Fruit fly (Drosophila melanogaster): ENCODE results near the gene CG1750.

Gene CG1750

DNA sequence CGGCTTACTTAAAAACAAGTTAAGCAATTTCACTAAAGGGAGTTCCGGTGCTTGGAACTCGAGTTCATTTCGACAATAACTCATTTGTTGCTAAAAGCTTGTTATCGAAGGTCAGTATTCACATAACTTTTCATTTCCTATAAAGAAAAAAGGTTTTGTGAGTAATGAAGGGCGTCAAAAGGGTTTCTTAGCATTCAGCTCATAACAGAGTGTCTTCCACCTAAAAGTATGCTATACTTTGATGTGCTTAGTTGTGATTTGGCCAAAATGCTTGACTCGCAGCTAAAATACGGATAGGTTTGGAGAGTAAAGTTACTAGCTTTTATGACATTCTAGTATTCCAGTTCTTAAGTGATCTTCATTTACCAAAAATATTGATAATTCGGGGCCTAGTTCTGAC is 9.2 kb upstream of the CG1750 start:
- TF ChIP-seq crp (GFP tag; optimal IDR thresholded peaks at IDR 0.05) (no peak), sug (tag; optimal IDR thresholded peaks at IDR 0.05) (no peak), dmrt11E (tag; optimal IDR thresholded peaks at IDR 0.05) (no peak), CG13775 (GFP tag; optimal IDR thresholded peaks at IDR 0.05) (no peak), Max (GFP tag; optimal IDR thresholded peaks at IDR 0.05) (no peak), CG2199 (GFP tag; IDR thresholded peaks at IDR 0.05) (peak; percentile 78; the same call in 2 of the 3 replicates), Oaz (GFP tag; IDR thresholded peaks at IDR 0.05) (no peak), lbe (GFP tag; optimal IDR thresholded peaks at IDR 0.05) (no peak), stwl (tag; optimal IDR thresholded peaks at IDR 0.05) (peak; percentile 85), E2f2 (GFP tag; IDR thresholded peaks at IDR 0.05) (no peak), az2 (GFP tag; optimal IDR thresholded peaks at IDR 0.05) (no peak), shn (GFP tag; optimal IDR thresholded peaks at IDR 0.05) (no peak), CoRest (tag; optimal IDR thresholded peaks at IDR 0.05) (no peak), CG7372 (GFP tag; IDR thresholded peaks at IDR 0.05) (no peak), Pdp1 (GFP tag; optimal IDR thresholded peaks at IDR 0.05) (no peak), CG14710 (tag; optimal IDR thresholded peaks at IDR 0.05) (no peak), CG13624 (GFP tag; optimal IDR thresholded peaks at IDR 0.05) (peak; percentile 20), CG12236 (GFP tag; optimal IDR thresholded peaks at IDR 0.05) (no peak), Doc3 (GFP tag; IDR thresholded peaks at IDR 0.05; ENCODE audit: partially characterized antibody) (0 out of 3 replicates have a peak, but pooled peaks have one; percentile 21), CG1603 (tag; optimal IDR thresholded peaks at IDR 0.05) (no peak), CG17361 (GFP tag; IDR thresholded peaks at IDR 0.05) (no peak), hb (GFP tag; IDR thresholded peaks at IDR 0.05; ENCODE audit: partially characterized antibody) (no peak), CG18619 (GFP tag; optimal IDR thresholded peaks at IDR 0.05) (no peak), CG6272 (GFP tag; IDR thresholded peaks at IDR 0.05) (no peak), lov (optimal IDR thresholded peaks at IDR 0.05) (no peak), lov (GFP tag; IDR thresholded peaks at IDR 0.05) (0 out of 3 replicates have a peak, but pooled peaks have one; percentile 23), CG1792 (GFP tag; optimal IDR thresholded peaks at IDR 0.05) (no peak), CG31441 (GFP tag; IDR thresholded peaks at IDR 0.05) (no peak), ftz-f1 (GFP tag; optimal IDR thresholded peaks at IDR 0.05) (peak; percentile 75), CG10959 (GFP tag; IDR thresholded peaks at IDR 0.05) (no peak), CG10366 (GFP tag; IDR thresholded peaks at IDR 0.05) (no peak), CG7987 (GFP tag; optimal IDR thresholded peaks at IDR 0.05) (peak; percentile 30), ATbp (GFP tag; optimal IDR thresholded peaks at IDR 0.05) (no peak), croc (GFP tag; conservative IDR thresholded peaks at IDR 0.05) (no peak), CG17385 (GFP tag; optimal IDR thresholded peaks at IDR 0.05) (no peak), CG12744 (GFP tag; optimal IDR thresholded peaks at IDR 0.05) (no peak), sens (GFP tag) (peak; percentile 58), wdn (GFP tag; IDR thresholded peaks at IDR 0.05) (no peak), Med (GFP tag) (peak; percentile 84), CG8281 (tag; optimal IDR thresholded peaks at IDR 0.05) (peak; percentile 2), Ets97D (GFP tag; optimal IDR thresholded peaks at IDR 0.05) (peak; percentile 97), caup (GFP tag; optimal IDR thresholded peaks at IDR 0.05; ENCODE audit: severe bottlenecking) (peak; percentile 18), HHEX (GFP tag; optimal IDR thresholded peaks at IDR 0.05) (no peak), zen2 (GFP tag; IDR thresholded peaks at IDR 0.05; ENCODE audit: partially characterized antibody) (no peak), Abd-B (GFP tag; optimal IDR thresholded peaks at IDR 0.05) (peak; percentile 16), zfh2 (GFP tag; optimal IDR thresholded peaks at IDR 0.05) (no peak), ac (GFP tag; optimal IDR thresholded peaks at IDR 0.05) (no peak), pho (GFP tag; optimal IDR thresholded peaks at IDR 0.05) (no peak), CG4424 (GFP tag; optimal IDR thresholded peaks at IDR 0.05) (peak; percentile 0), Trl (optimal IDR thresholded peaks at IDR 0.05) (no peak), Trl (GFP tag; optimal IDR thresholded peaks at IDR 0.05) (no peak), CG6689 (GFP tag; IDR thresholded peaks at IDR 0.05) (no peak)

Measured in whole organism, embryonic.